Fruit fly (Drosophila melanogaster): ENCODE data around the gene CG16711.

The CG16711 gene

DNA sequence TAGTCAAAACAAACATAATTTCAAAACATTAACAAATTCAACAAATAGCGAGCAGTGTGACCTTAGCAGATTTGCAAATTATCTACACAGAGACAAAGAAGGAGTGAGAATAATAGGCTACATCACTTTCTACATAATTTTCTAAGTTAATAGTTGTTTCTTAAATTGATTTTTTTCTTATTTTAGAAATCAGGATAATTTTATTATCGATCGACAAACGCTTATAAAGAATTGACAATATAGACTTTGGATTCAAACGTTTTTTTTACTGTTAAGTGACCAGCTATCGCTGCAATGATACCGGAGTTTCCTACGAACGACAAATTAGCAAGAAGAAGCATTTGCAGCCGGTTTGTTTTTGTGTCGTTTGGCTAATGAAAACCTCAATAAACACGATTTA, 19.0 kb downstream of the CG16711 start, which contains the start of the genes nbs and defl (continued):
- TF ChIP-seq NC2β (GFP tag; optimal IDR thresholded peaks at IDR 0.05) (peak; percentile 31), Dll (GFP tag; IDR thresholded peaks at IDR 0.05; ENCODE audit: partially characterized antibody) (peak; percentile 75), Hand (GFP tag; optimal IDR thresholded peaks at IDR 0.05) (no peak), CG17612 (GFP tag; IDR thresholded peaks at IDR 0.05) (no peak), CG13624 (GFP tag; optimal IDR thresholded peaks at IDR 0.05) (peak; percentile 75), CG12744 (GFP tag; optimal IDR thresholded peaks at IDR 0.05) (peak; percentile 34), CG8281 (tag; optimal IDR thresholded peaks at IDR 0.05) (no peak), CG6254 (GFP tag; optimal IDR thresholded peaks at IDR 0.05) (no peak), Bdp1 (GFP tag; optimal IDR thresholded peaks at IDR 0.05) (no peak), BEAF-32 (GFP tag; optimal IDR thresholded peaks at IDR 0.05) (peak; percentile 71), insv (GFP tag; optimal IDR thresholded peaks at IDR 0.05) (peak in 1 of 2 experiments; percentile 11), Poxn (GFP tag; IDR thresholded peaks at IDR 0.05) (0 out of 2 replicates have a peak, but pooled peaks have one; percentile 16), CG4854 (GFP tag; optimal IDR thresholded peaks at IDR 0.05) (peak; percentile 48), CG9215 (GFP tag; IDR thresholded peaks at IDR 0.05) (peak; percentile 81), sna (GFP tag; IDR thresholded peaks at IDR 0.05; ENCODE audit: partially characterized antibody) (no peak), CG4424 (GFP tag; optimal IDR thresholded peaks at IDR 0.05) (peak; percentile 65), HLH3B (GFP tag; IDR thresholded peaks at IDR 0.05) (peak; percentile 63), pnt (GFP tag; optimal IDR thresholded peaks at IDR 0.05) (peak; percentile 61), btn (GFP tag; optimal IDR thresholded peaks at IDR 0.05) (no peak), bab2 (GFP tag; optimal IDR thresholded peaks at IDR 0.05) (peak; percentile 68), Opbp (GFP tag; IDR thresholded peaks at IDR 0.05; ENCODE audit: partially characterized antibody) (peak; percentile 42; the same call in 1 of the 3 replicates), CG12942 (GFP tag; optimal IDR thresholded peaks at IDR 0.05) (peak; percentile 64), MTF-1 (GFP tag; optimal IDR thresholded peaks at IDR 0.05; ENCODE audit: borderline replicate concordance) (no peak), Scr (GFP tag; IDR thresholded peaks at IDR 0.05; ENCODE audit: partially characterized antibody) (peak; percentile 65), knrl (GFP tag; IDR thresholded peaks at IDR 0.05; ENCODE audit: partially characterized antibody) (peak; percentile 59; the same call in 2 of the 3 replicates), Hmx (GFP tag; optimal IDR thresholded peaks at IDR 0.05) (no peak), CG7928 (GFP tag; optimal IDR thresholded peaks at IDR 0.05) (no peak), Dfd (GFP tag; optimal IDR thresholded peaks at IDR 0.05) (no peak), cas (GFP tag; IDR thresholded peaks at IDR 0.05) (0 out of 2 replicates have a peak, but pooled peaks have one; percentile 36), CG13775 (GFP tag; optimal IDR thresholded peaks at IDR 0.05) (peak; percentile 39), CG4360 (GFP tag; IDR thresholded peaks at IDR 0.05) (no peak), jigr1 (GFP tag; IDR thresholded peaks at IDR 0.05) (no peak), Hmr (GFP tag; optimal IDR thresholded peaks at IDR 0.05) (no peak), CG3065 (GFP tag; optimal IDR thresholded peaks at IDR 0.05) (peak; percentile 32), al (GFP tag; IDR thresholded peaks at IDR 0.05) (peak; percentile 76), sisA (GFP tag; IDR thresholded peaks at IDR 0.05) (peak; percentile 78), Usf (GFP tag; optimal IDR thresholded peaks at IDR 0.05) (no peak), Med (GFP tag) (peak; percentile 93), sd (tag; optimal IDR thresholded peaks at IDR 0.05) (no peak), zfh2 (GFP tag; optimal IDR thresholded peaks at IDR 0.05) (peak; percentile 77), MESR4 (GFP tag; optimal IDR thresholded peaks at IDR 0.05) (peak; percentile 24), bsh (GFP tag; optimal IDR thresholded peaks at IDR 0.05) (peak in 1 of 2 experiments; percentile 43), pita (GFP tag; optimal IDR thresholded peaks at IDR 0.05) (no peak), hkb (optimal IDR thresholded peaks at IDR 0.05) (no peak), hkb (GFP tag; IDR thresholded peaks at IDR 0.05) (peak; percentile 20; the same call in 1 of the 2 replicates), Hsf (GFP tag; optimal IDR thresholded peaks at IDR 0.05) (peak; percentile 74), run (tag; optimal IDR thresholded peaks at IDR 0.05) (no peak), CG6791 (GFP tag; IDR thresholded peaks at IDR 0.05; ENCODE audit: partially characterized antibody) (no peak), exex (tag; optimal IDR thresholded peaks at IDR 0.05) (peak; percentile 36), CG1602 (GFP tag; optimal IDR thresholded peaks at IDR 0.05) (peak; percentile 70)

Data from whole organism, embryonic.